Worm (Caenorhabditis elegans) whole organism, L4 larva: ENCODE data around the gene hpo-28.

Source experiments
- D1046.2 ChIP-seq: fragments of 200-800 bp; sonication (Bioruptor generic); IDR thresholded peaks from 2 replicates; pipeline ENCODE4 v1.3.6; 2022; ENCODE audit warnings: missing genetic modification characterization, missing compliant biosample characterization
- F26F4.8 ChIP-seq: fragments of 200-800 bp; sonication (Bioruptor generic); conservative IDR thresholded peaks from 2 replicates; pipeline ENCODE4 v1.3.6; 2022; ENCODE audit warnings: missing genetic modification characterization, missing compliant biosample characterization
- T20F7.1 ChIP-seq: fragments of 200-800 bp; sonication (Bioruptor generic); optimal IDR thresholded peaks from 2 replicates; lab custom pipeline; 2018; ENCODE audit warnings: mild to moderate bottlenecking, missing genetic modification characterization, missing compliant biosample characterization
- Y5F2A.4 ChIP-seq: fragments of 200-800 bp; sonication (Bioruptor generic); optimal IDR thresholded peaks from 2 replicates; lab custom pipeline; 2018; ENCODE audit warnings: mild to moderate bottlenecking, missing genetic modification characterization, missing compliant biosample characterization
- ZK546.5 ChIP-seq, 2 experiments: sonication (generic microtip); optimal IDR thresholded peaks; 2 replicates each; lab custom pipeline; 2017; ENCODE audit warnings: missing biosample characterization in 2 of 2, missing genetic modification characterization in 2 of 2
- aha-1 ChIP-seq: fragments of 150-350 bp; peaks from one replicate; lab custom pipeline; 2014; ENCODE audit warnings: missing biosample characterization, missing genetic modification characterization
- ama-1 ChIP-seq: fragments of 150-350 bp; optimal IDR thresholded peaks from 2 replicates; lab custom pipeline; 2014; ENCODE audit warnings: inconsistent platforms, mixed read lengths
- attf-4 ChIP-seq: sonication (generic microtip); optimal IDR thresholded peaks from 3 replicates; lab custom pipeline; 2017; ENCODE audit warnings: missing biosample characterization, missing genetic modification characterization
- ceh-62 ChIP-seq: sonication (generic microtip); optimal IDR thresholded peaks from 2 replicates; lab custom pipeline; 2017; ENCODE audit warnings: missing biosample characterization, missing genetic modification characterization
- ces-1 ChIP-seq: fragments of 150-350 bp; sonication (generic microtip); optimal IDR thresholded peaks from 4 replicates; lab custom pipeline; 2014; ENCODE audit warnings: missing biosample characterization, missing genetic modification reagents, missing genetic modification characterization
- ctbp-1 ChIP-seq: fragments of 200-800 bp; sonication (Bioruptor generic); IDR thresholded peaks from 2 replicates; pipeline ENCODE4 v1.3.6; 2022; ENCODE audit warnings: missing genetic modification reagents, missing genetic modification characterization, missing compliant biosample characterization
- daf-12 ChIP-seq: fragments of 150-350 bp; optimal IDR thresholded peaks from 2 replicates; lab custom pipeline; 2014; ENCODE audit warnings: missing biosample characterization, missing genetic modification reagents, missing genetic modification characterization
- daf-16 ChIP-seq, 3 experiments: sonication (generic microtip); optimal IDR thresholded peaks; 2 replicates each; lab custom pipeline; 2016 to 2017; ENCODE audit warnings: missing genetic modification characterization in 3 of 3, missing genetic modification reagents in 3 of 3, mild to moderate bottlenecking in 2 of 3, missing compliant biosample characterization in 2 of 3, missing biosample characterization in 1 of 3, moderate library complexity in 1 of 3
- dmd-6 ChIP-seq: fragments of 200-800 bp; sonication (Bioruptor generic); IDR thresholded peaks from 2 replicates; pipeline ENCODE4 v1.3.6; 2022; ENCODE audit warnings: missing genetic modification reagents, missing genetic modification characterization, missing compliant biosample characterization
- dmd-8 ChIP-seq: fragments of 200-800 bp; sonication (Bioruptor generic); IDR thresholded peaks from 2 replicates; pipeline ENCODE4 v1.3.6; 2022; ENCODE audit warnings: missing genetic modification characterization, missing compliant biosample characterization
- dmd-9 ChIP-seq: fragments of 200-800 bp; sonication (Bioruptor generic); IDR thresholded peaks from 2 replicates; pipeline ENCODE4 v1.3.6; 2022; ENCODE audit warnings: missing genetic modification reagents, missing genetic modification characterization, missing compliant biosample characterization
- dpl-1 ChIP-seq: fragments of 150-350 bp; optimal IDR thresholded peaks from 2 replicates; lab custom pipeline; 2014; ENCODE audit warnings: missing biosample characterization, missing genetic modification reagents, missing genetic modification characterization
- fkh-10 ChIP-seq: fragments of 150-350 bp; optimal IDR thresholded peaks from 2 replicates; lab custom pipeline; 2014; ENCODE audit warnings: missing biosample characterization, missing genetic modification reagents, missing genetic modification characterization
- gei-8 ChIP-seq: fragments of 200-800 bp; sonication (Bioruptor generic); optimal IDR thresholded peaks from 2 replicates; lab custom pipeline; 2018; ENCODE audit warnings: mild to moderate bottlenecking, missing genetic modification characterization, missing compliant biosample characterization
- hif-1 ChIP-seq, 2 experiments: sonication (generic microtip); optimal IDR thresholded peaks; 2 replicates each; lab custom pipeline; 2016 to 2017; ENCODE audit warnings: missing compliant biosample characterization in 2 of 2, missing genetic modification characterization in 2 of 2, missing genetic modification reagents in 2 of 2, missing genotype in 2 of 2, mild to moderate bottlenecking in 1 of 2
- hlh-11 ChIP-seq: fragments of 200-800 bp; sonication (Bioruptor generic); optimal IDR thresholded peaks from 2 replicates; lab custom pipeline; 2018; ENCODE audit warnings: mild to moderate bottlenecking, missing genetic modification characterization, missing compliant biosample characterization
- hlh-30 ChIP-seq: sonication (generic microtip); optimal IDR thresholded peaks from 2 replicates; lab custom pipeline; 2017; ENCODE audit warnings: antibody characterized with exemption, mild to moderate bottlenecking, missing genetic modification characterization, missing compliant biosample characterization; ENCODE audit not compliant: insufficient read depth
- hmg-1.1 ChIP-seq: fragments of 200-800 bp; sonication (Bioruptor generic); IDR thresholded peaks from 2 replicates; pipeline ENCODE4 v1.3.6; 2022; ENCODE audit warnings: missing genetic modification reagents, missing genetic modification characterization, missing compliant biosample characterization
- lim-7 ChIP-seq: fragments of 200-800 bp; sonication (Bioruptor generic); IDR thresholded peaks from 2 replicates; pipeline ENCODE4 v1.3.6; 2022; ENCODE audit warnings: missing genetic modification characterization, missing compliant biosample characterization
- lin-15B ChIP-seq: fragments of 150-350 bp; sonication (generic microtip); optimal IDR thresholded peaks from 3 replicates; lab custom pipeline; 2014; ENCODE audit warnings: missing biosample characterization, missing genetic modification characterization
- lir-3 ChIP-seq: sonication (generic microtip); optimal IDR thresholded peaks from 2 replicates; lab custom pipeline; 2016; ENCODE audit warnings: mild to moderate bottlenecking, missing genetic modification characterization, missing compliant biosample characterization
- madf-5 ChIP-seq, 2 experiments: fragments of 200-800 bp; sonication (Bioruptor generic); IDR thresholded peaks; 2 replicates each; pipeline ENCODE4 v1.3.6; 2022; ENCODE audit warnings: missing compliant biosample characterization in 2 of 2, missing genetic modification characterization in 2 of 2
- mdt-29 ChIP-seq: fragments of 200-800 bp; sonication (Bioruptor generic); IDR thresholded peaks from 2 replicates; pipeline ENCODE4 v1.3.6; 2022; ENCODE audit warnings: missing genetic modification reagents, missing genetic modification characterization, missing compliant biosample characterization
- mep-1 ChIP-seq: fragments of 150-350 bp; sonication (generic microtip); optimal IDR thresholded peaks from 3 replicates; lab custom pipeline; 2014; ENCODE audit warnings: missing biosample characterization, missing genetic modification characterization
- mxl-3 ChIP-seq: fragments of 200-800 bp; sonication (Bioruptor generic); optimal IDR thresholded peaks from 2 replicates; lab custom pipeline; 2018; ENCODE audit warnings: mild to moderate bottlenecking, missing genetic modification characterization, missing compliant biosample characterization
- nhr-10 ChIP-seq: fragments of 150-350 bp; optimal IDR thresholded peaks from 2 replicates; lab custom pipeline; 2014; ENCODE audit warnings: missing biosample characterization, missing genetic modification characterization
- nhr-111 ChIP-seq: fragments of 200-800 bp; sonication (Bioruptor generic); optimal IDR thresholded peaks from 2 replicates; lab custom pipeline; 2018; ENCODE audit warnings: mild to moderate bottlenecking, missing genetic modification characterization, missing compliant biosample characterization
- nhr-28 ChIP-seq: fragments of 150-350 bp; optimal IDR thresholded peaks from 2 replicates; lab custom pipeline; 2014; ENCODE audit warnings: missing biosample characterization, missing genetic modification characterization
- nhr-76 ChIP-seq: fragments of 150-350 bp; optimal IDR thresholded peaks from 2 replicates; lab custom pipeline; 2014; ENCODE audit warnings: missing biosample characterization, missing genetic modification characterization
- php-3 ChIP-seq: fragments of 200-800 bp; sonication (Bioruptor generic); IDR thresholded peaks from 2 replicates; pipeline ENCODE4 v1.3.6; 2022; ENCODE audit warnings: missing genetic modification reagents, missing genetic modification characterization, missing compliant biosample characterization
- rbr-2 ChIP-seq: sonication (generic microtip); optimal IDR thresholded peaks from 2 replicates; lab custom pipeline; 2016; ENCODE audit warnings: missing genotype, missing genetic modification characterization, missing compliant biosample characterization
- saeg-2 ChIP-seq: fragments of 200-800 bp; sonication (Bioruptor generic); IDR thresholded peaks from 2 replicates; pipeline ENCODE4 v1.3.6; 2022; ENCODE audit warnings: missing genetic modification reagents, missing genetic modification characterization, missing compliant biosample characterization
- snpc-1.2 ChIP-seq: fragments of 200-800 bp; sonication (Bioruptor generic); IDR thresholded peaks from 2 replicates; pipeline ENCODE4 v1.3.6; 2022; ENCODE audit warnings: missing genetic modification reagents, missing genetic modification characterization, missing compliant biosample characterization
- snpc-4 ChIP-seq: fragments of 150-350 bp; optimal IDR thresholded peaks from 2 replicates; lab custom pipeline; 2014; ENCODE audit warnings: missing biosample characterization, missing genetic modification characterization
- unc-39 ChIP-seq: sonication (generic microtip); optimal IDR thresholded peaks from 2 replicates; lab custom pipeline; 2017; ENCODE audit warnings: missing biosample characterization, missing genetic modification characterization
- unc-62 ChIP-seq, 3 experiments: fragments of 150-350 bp in 1 of 3; sonication (generic microtip); optimal IDR thresholded peaks in 2 of 3; peaks in 1 of 3; 1 replicate in 1 of 3; 2 replicates in 2 of 3; lab custom pipeline; 2014 to 2017; ENCODE audit warnings: missing biosample characterization in 3 of 3, missing genetic modification characterization in 3 of 3, missing genetic modification reagents in 3 of 3, missing genotype in 1 of 3
- zip-11 ChIP-seq: fragments of 200-800 bp; sonication (Bioruptor generic); IDR thresholded peaks from 2 replicates; pipeline ENCODE4 v1.3.6; 2022; ENCODE audit warnings: missing genetic modification characterization, missing compliant biosample characterization

The hpo-28 gene

DNA sequence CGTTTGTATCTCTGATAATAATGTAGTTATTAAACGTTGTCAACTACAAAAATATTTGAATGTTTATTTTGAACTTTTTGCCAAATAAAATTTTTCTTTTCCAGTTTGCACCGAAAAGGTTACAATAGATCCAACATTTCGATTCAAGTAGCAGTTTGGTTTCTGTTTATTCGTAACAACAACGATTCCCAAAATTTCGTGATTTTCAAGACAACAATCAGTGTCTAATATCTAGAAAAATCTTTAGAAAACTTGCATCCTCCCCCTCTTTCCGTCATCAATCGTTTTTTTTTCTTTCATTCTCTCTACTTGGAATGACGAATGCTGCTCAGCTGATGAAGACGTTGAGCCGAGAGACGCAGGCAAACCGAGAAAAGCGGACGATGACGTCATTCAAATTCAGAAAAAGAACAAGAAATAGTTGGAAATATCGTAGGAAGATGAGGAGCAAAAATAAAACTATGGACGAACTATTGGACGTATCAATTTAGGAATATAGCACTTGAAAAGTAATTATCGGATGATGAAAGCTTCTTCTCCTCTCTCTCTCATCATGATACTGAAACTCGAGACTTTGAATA, 49.5 kb upstream of the hpo-28 start (continued):
- TF ChIP-seq hif-1 (tag; optimal IDR thresholded peaks at IDR 0.05; lab: Kevin White, UChicago) (peak in 1 of 2 experiments; percentile 65), saeg-2 (GFP tag; lab: Robert Waterston, UW) (0 out of 2 replicates have a peak, but pooled peaks have one; percentile 31), hmg-1.1 (GFP tag; lab: Robert Waterston, UW) (peak; percentile 44; the same call in 1 of the 2 replicates), hlh-11 (tag; lab: Kevin White, UChicago) (peak; percentile 64), daf-12 (tag; lab: Kevin White, UChicago) (no peak)

DNA sequence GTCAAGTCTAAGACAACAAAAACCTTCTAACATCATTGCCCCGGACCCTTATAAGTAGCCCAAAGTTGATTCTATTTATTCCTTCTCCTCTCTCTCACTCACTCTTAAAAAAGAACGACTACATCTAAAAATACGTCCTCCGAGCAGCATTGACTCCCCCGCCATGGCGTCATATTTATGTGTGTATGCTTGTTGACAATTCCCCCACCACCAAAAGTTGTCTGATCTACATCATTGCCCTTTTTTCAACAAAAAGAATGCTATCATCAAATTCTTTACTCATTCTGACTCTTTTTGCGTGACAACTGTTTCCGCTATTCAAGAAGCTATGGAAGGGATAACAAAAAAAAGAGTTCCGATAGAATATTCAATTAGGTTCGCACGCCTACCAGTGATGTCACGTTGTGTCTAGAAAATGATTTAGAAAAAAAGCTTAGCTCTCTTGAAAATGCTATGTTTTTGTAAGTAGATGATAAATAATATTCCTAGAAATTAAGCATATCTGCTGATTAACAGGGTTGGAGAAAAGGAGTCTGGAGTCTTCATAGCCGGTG, 48.4 kb upstream of the hpo-28 start:
- TF ChIP-seq mep-1, result peak; percentile 12
- no peak for TF ChIP-seq mdt-29 (GFP tag; lab: Robert Waterston, UW)
- TF ChIP-seq nhr-111 (GFP tag; lab: Kevin White, UChicago), result no peak
- no peak for TF ChIP-seq fkh-10
- TF ChIP-seq aha-1 (tag; lab: Kevin White, UChicago), result peak; percentile 94
- peak; percentile 6 for TF ChIP-seq ces-1 (GFP tag; lab: Kevin White, UChicago)
- peak; percentile 27 for TF ChIP-seq rbr-2 (tag; lab: Kevin White, UChicago)
- TF ChIP-seq dpl-1 (GFP tag; lab: Kevin White, UChicago), result no peak
- no peak for TF ChIP-seq saeg-2 (GFP tag; lab: Robert Waterston, UW)
- no peak for TF ChIP-seq mxl-3 (GFP tag; lab: Kevin White, UChicago)
- no peak for TF ChIP-seq zip-11 (GFP tag; lab: Robert Waterston, UW)
- no peak for TF ChIP-seq hlh-30
- TF ChIP-seq gei-8, result no peak
- TF ChIP-seq php-3 (GFP tag; lab: Robert Waterston, UW), result no peak
- no peak for TF ChIP-seq Y5F2A.4 (GFP tag; lab: Kevin White, UChicago)
- TF ChIP-seq ama-1 (lab: Kevin White, UChicago), result no peak
- TF ChIP-seq unc-62 (GFP tag; optimal IDR thresholded peaks at IDR 0.05 in 1 of 2; lab: Kevin White, UChicago), result no peak
- TF ChIP-seq unc-62 (tag; optimal IDR thresholded peaks at IDR 0.05; lab: Kevin White, UChicago), result no peak
- TF ChIP-seq daf-16 (GFP tag; optimal IDR thresholded peaks at IDR 0.05; lab: Kevin White, UChicago), result no peak
- no peak for TF ChIP-seq daf-16 (tag; optimal IDR thresholded peaks at IDR 0.05; lab: Kevin White, UChicago)
- TF ChIP-seq hif-1 (tag; optimal IDR thresholded peaks at IDR 0.05; lab: Kevin White, UChicago), result no peak
- TF ChIP-seq ZK546.5 (tag; optimal IDR thresholded peaks at IDR 0.05; lab: Kevin White, UChicago), result no peak
- TF ChIP-seq nhr-76, result no peak
- TF ChIP-seq D1046.2 (GFP tag; lab: Robert Waterston, UW), result no peak
- TF ChIP-seq daf-12 (tag; lab: Kevin White, UChicago), result no peak
- TF ChIP-seq madf-5 (GFP tag; IDR thresholded peaks at IDR 0.05; lab: Robert Waterston, UW), result no peak
- no peak for TF ChIP-seq dmd-8
- no peak for TF ChIP-seq T20F7.1
- TF ChIP-seq F26F4.8 (GFP tag; lab: Robert Waterston, UW), result no peak
- TF ChIP-seq ctbp-1, result peak; percentile 21; the same call in 1 of the 2 replicates
- no peak for TF ChIP-seq attf-4 (tag; lab: Kevin White, UChicago)
- TF ChIP-seq lin-15B (tag; lab: Kevin White, UChicago), result no peak
- no peak for TF ChIP-seq nhr-10 (tag; lab: Kevin White, UChicago)
- TF ChIP-seq lir-3 (tag; lab: Kevin White, UChicago), result no peak
- no peak for TF ChIP-seq unc-39 (tag; lab: Kevin White, UChicago)
- no peak for TF ChIP-seq dmd-6
- no peak for TF ChIP-seq snpc-4
- TF ChIP-seq ceh-62 (tag; lab: Kevin White, UChicago), result no peak
- TF ChIP-seq dmd-9 (GFP tag; lab: Robert Waterston, UW), result no peak
- 0 out of 2 replicates have a peak, but pooled peaks have one; percentile 10 for TF ChIP-seq snpc-1.2 (GFP tag; lab: Robert Waterston, UW)
- no peak for TF ChIP-seq lim-7 (GFP tag; lab: Robert Waterston, UW)
- no peak for TF ChIP-seq nhr-28 (tag; lab: Kevin White, UChicago)
